Worm (Caenorhabditis elegans): Measurements from ENCODE around the gene C07E3.9.

DNA sequence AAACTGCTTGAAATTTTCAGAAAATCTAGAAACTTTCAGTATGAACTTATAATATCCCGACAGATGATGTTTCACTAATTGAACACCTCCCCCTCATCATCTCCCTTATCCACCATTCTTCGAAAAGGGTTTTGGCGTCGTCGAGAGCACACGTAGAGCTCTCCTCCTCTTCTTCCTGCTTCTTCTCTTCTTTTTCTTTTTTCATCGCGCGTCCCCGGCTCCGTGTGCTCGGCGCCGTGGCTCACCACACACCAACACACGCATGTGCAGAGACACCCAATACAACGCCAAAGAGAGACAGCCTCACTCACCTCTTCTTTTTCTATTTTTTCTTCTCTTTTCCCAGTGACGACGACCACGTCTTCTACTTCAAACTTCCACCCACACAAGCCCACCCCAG is 29.0 kb downstream of the C07E3.9 start:
- TF ChIP-seq flt-1 (GFP tag; IDR thresholded peaks at IDR 0.05) (no peak), klf-2 (GFP tag; conservative IDR thresholded peaks at IDR 0.05) (no peak), tab-1 (GFP tag; IDR thresholded peaks at IDR 0.05) (no peak), ztf-29 (GFP tag; IDR thresholded peaks at IDR 0.05) (no peak), med-1 (GFP tag; optimal IDR thresholded peaks at IDR 0.05; ENCODE audit: insufficient read depth) (no peak)

Data from whole organism, midembryonic.